Worm (Caenorhabditis elegans): ENCODE measurements around the gene cdc-73.

ce11 chrIV:3999662-4000061 is 42.7 kb upstream of the cdc-73 start:
- TF ChIP-seq nhr-10 (tag; optimal IDR thresholded peaks at IDR 0.05): no peak
- TF ChIP-seq lin-11 (tag; optimal IDR thresholded peaks at IDR 0.05): no peak
- no peak for TF ChIP-seq ztf-11 (tag; optimal IDR thresholded peaks at IDR 0.05)
- TF ChIP-seq ceh-16 (tag; optimal IDR thresholded peaks at IDR 0.05): no peak
- TF ChIP-seq ceh-82 (tag; optimal IDR thresholded peaks at IDR 0.05): no peak
- TF ChIP-seq nhr-11 (tag; optimal IDR thresholded peaks at IDR 0.05): no peak
- TF ChIP-seq unc-62 (GFP tag; optimal IDR thresholded peaks at IDR 0.05): no peak
- no peak for TF ChIP-seq sma-3 (GFP tag; optimal IDR thresholded peaks at IDR 0.05)
- TF ChIP-seq skn-1 (tag; optimal IDR thresholded peaks at IDR 0.05): no peak
- no peak for TF ChIP-seq nhr-129 (tag; optimal IDR thresholded peaks at IDR 0.05)
- no peak for TF ChIP-seq ama-1 (optimal IDR thresholded peaks at IDR 0.05)
- TF ChIP-seq snpc-4 (tag; optimal IDR thresholded peaks at IDR 0.05): no peak
- no peak for TF ChIP-seq R02D3.7 (tag; optimal IDR thresholded peaks at IDR 0.05)
- TF ChIP-seq nhr-25 (tag; optimal IDR thresholded peaks at IDR 0.05): no peak

Measured in whole organism, L2 larva.